Worm (Caenorhabditis elegans) whole organism, L3 larva: Measurements from ENCODE around the gene T26C5.2.

Source experiments
- R02D3.7 ChIP-seq: fragments of 150-350 bp; optimal IDR thresholded peaks from 2 replicates; lab custom pipeline; 2014; ENCODE audit warnings: missing biosample characterization, missing genetic modification characterization
- ama-1 ChIP-seq: fragments of 150-350 bp; optimal IDR thresholded peaks from 2 replicates; lab custom pipeline; 2018
- ceh-16 ChIP-seq: sonication (generic microtip); optimal IDR thresholded peaks from 2 replicates; lab custom pipeline; 2017; ENCODE audit warnings: missing biosample characterization, missing genetic modification characterization
- ceh-28 ChIP-seq: fragments of 150-350 bp; optimal IDR thresholded peaks from 2 replicates; lab custom pipeline; 2014; ENCODE audit warnings: missing biosample characterization, missing genetic modification reagents, missing genetic modification characterization
- ceh-9 ChIP-seq: sonication (generic microtip); optimal IDR thresholded peaks from 2 replicates; lab custom pipeline; 2018; ENCODE audit warnings: missing biosample characterization, missing genetic modification characterization
- egl-5 ChIP-seq: fragments of 150-350 bp; optimal IDR thresholded peaks from 2 replicates; lab custom pipeline; 2017; ENCODE audit warnings: missing biosample characterization, missing genetic modification reagents, missing genetic modification characterization, inconsistent platforms
- elt-1 ChIP-seq: fragments of 150-350 bp; optimal IDR thresholded peaks from 2 replicates; lab custom pipeline; 2014; ENCODE audit warnings: missing biosample characterization, missing genetic modification characterization
- elt-2 ChIP-seq: sonication (generic microtip); optimal IDR thresholded peaks from 2 replicates; lab custom pipeline; 2016; ENCODE audit warnings: missing genetic modification reagents, mild to moderate bottlenecking, missing genetic modification characterization, missing compliant biosample characterization
- elt-3 ChIP-seq, 3 experiments: fragments of 150-350 bp in 1 of 3; sonication (generic microtip) in 2 of 3; optimal IDR thresholded peaks; 2 replicates in 2 of 3; 4 replicates in 1 of 3; lab custom pipeline; 2014 to 2017; ENCODE audit warnings: missing biosample characterization in 3 of 3, missing genetic modification characterization in 3 of 3
- eor-1 ChIP-seq, 2 experiments: fragments of 150-350 bp; optimal IDR thresholded peaks; 2 replicates each; lab custom pipeline; 2014 to 2018; ENCODE audit warnings: missing biosample characterization in 2 of 2, missing genetic modification characterization in 2 of 2
- fkh-2 ChIP-seq: fragments of 150-350 bp; optimal IDR thresholded peaks from 2 replicates; lab custom pipeline; 2014; ENCODE audit warnings: missing biosample characterization, missing genetic modification reagents, missing genetic modification characterization
- lin-39 ChIP-seq: fragments of 150-350 bp; optimal IDR thresholded peaks from 2 replicates; lab custom pipeline; 2018; ENCODE audit warnings: missing biosample characterization, missing genetic modification reagents, missing genetic modification characterization
- lsy-12 ChIP-seq: sonication (generic microtip); optimal IDR thresholded peaks from 2 replicates; lab custom pipeline; 2016; ENCODE audit warnings: mild to moderate bottlenecking, missing genetic modification characterization, missing compliant biosample characterization
- mml-1 ChIP-seq: fragments of 150-350 bp; sonication (generic microtip); optimal IDR thresholded peaks from 3 replicates; lab custom pipeline; 2014; ENCODE audit warnings: missing biosample characterization, missing genetic modification characterization
- nfya-1 ChIP-seq: sonication (generic microtip); optimal IDR thresholded peaks from 2 replicates; lab custom pipeline; 2017; ENCODE audit warnings: missing genetic modification characterization, mild to moderate bottlenecking, missing compliant biosample characterization, antibody characterized with exemption, moderate library complexity; ENCODE audit not compliant: insufficient read depth
- nhr-23 ChIP-seq: fragments of 150-350 bp; optimal IDR thresholded peaks from 2 replicates; lab custom pipeline; 2014; ENCODE audit warnings: missing biosample characterization, missing genetic modification reagents, missing genetic modification characterization
- nhr-25 ChIP-seq: sonication (generic microtip); optimal IDR thresholded peaks from 2 replicates; lab custom pipeline; 2017; ENCODE audit warnings: missing biosample characterization, missing genetic modification characterization
- nhr-43 ChIP-seq: sonication (generic microtip); optimal IDR thresholded peaks from 2 replicates; lab custom pipeline; 2016; ENCODE audit warnings: mild to moderate bottlenecking, missing genetic modification characterization, missing compliant biosample characterization; ENCODE audit not compliant: poor library complexity, severe bottlenecking
- nhr-67 ChIP-seq: fragments of 150-350 bp; optimal IDR thresholded peaks from 2 replicates; lab custom pipeline; 2014; ENCODE audit warnings: missing biosample characterization, missing genetic modification characterization
- nhr-76 ChIP-seq: fragments of 150-350 bp; sonication (generic microtip); optimal IDR thresholded peaks from 5 replicates; lab custom pipeline; 2014; ENCODE audit warnings: missing biosample characterization, missing genetic modification characterization
- pha-4 ChIP-seq: fragments of 150-350 bp; optimal IDR thresholded peaks from 2 replicates; lab custom pipeline; 2014; ENCODE audit warnings: missing biosample characterization, missing genetic modification reagents, missing genetic modification characterization
- pqm-1 ChIP-seq: fragments of 150-350 bp; optimal IDR thresholded peaks from 2 replicates; lab custom pipeline; 2017; ENCODE audit warnings: missing biosample characterization, missing genetic modification characterization, inconsistent platforms
- skn-1 ChIP-seq: fragments of 150-350 bp; optimal IDR thresholded peaks from 2 replicates; lab custom pipeline; 2014; ENCODE audit warnings: missing biosample characterization, missing genetic modification characterization
- zag-1 ChIP-seq: fragments of 150-350 bp; optimal IDR thresholded peaks from 2 replicates; lab custom pipeline; 2014; ENCODE audit warnings: missing biosample characterization, missing genetic modification characterization
- ztf-4 ChIP-seq: fragments of 150-350 bp; optimal IDR thresholded peaks from 2 replicates; lab custom pipeline; 2014; ENCODE audit warnings: missing biosample characterization, missing genetic modification characterization

T26C5.2 gene

DNA sequence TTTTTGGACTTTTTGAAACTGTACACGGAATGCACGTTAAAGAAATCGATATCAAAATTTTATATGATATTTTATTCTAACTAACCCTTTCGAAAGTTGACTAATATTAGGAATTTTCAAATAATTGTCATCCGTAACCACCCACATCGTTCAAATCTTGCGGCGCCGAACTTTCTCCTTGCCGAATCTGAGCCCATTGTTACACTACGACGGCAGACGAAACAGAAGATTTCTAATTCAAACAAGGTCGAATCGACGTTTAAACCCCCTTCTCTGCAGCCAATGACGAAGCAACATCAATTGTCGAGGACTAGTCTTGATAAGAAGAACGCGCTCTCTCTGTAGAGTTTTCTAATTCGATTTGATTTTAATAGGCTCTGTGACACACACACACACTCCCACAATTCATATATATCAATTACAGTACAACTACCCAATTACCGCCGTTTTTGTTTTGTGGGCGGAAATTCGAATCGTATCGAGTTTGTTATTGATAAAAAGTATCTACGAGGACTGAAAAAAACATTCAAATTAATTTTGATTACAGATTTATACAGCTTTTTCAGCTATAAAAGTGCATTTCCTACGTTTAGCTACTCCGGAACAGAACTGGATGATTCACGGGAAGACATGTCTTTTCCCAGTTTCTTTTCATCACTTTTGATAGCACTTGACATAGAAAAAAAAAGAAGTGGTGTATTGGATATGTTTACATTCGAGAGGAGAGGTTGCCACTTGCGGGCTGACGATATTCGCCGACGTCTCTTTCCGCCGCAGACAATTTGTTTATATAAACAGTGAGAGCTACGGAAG, 51.5 kb downstream of the T26C5.2 start:
- TF ChIP-seq ceh-28 (tag; lab: Kevin White, UChicago): no peak
- TF ChIP-seq ceh-16: no peak
- TF ChIP-seq nhr-25 (tag; lab: Kevin White, UChicago): peak; percentile 19
- TF ChIP-seq pqm-1 (tag; lab: Kevin White, UChicago): peak; percentile 72
- TF ChIP-seq nfya-1 (tag; lab: Kevin White, UChicago): peak; percentile 81
- TF ChIP-seq pha-4 (tag; lab: Kevin White, UChicago): peak; percentile 71
- peak; percentile 34 for TF ChIP-seq ztf-4 (tag; lab: Kevin White, UChicago)
- TF ChIP-seq ama-1 (lab: Kevin White, UChicago): peak; percentile 19
- TF ChIP-seq nhr-67 (tag; lab: Kevin White, UChicago): no peak
- peak; percentile 7 for TF ChIP-seq nhr-76
- peak; percentile 19 for TF ChIP-seq elt-2 (tag; lab: Kevin White, UChicago)
- TF ChIP-seq, all 47 proteins: peak for 8

DNA sequence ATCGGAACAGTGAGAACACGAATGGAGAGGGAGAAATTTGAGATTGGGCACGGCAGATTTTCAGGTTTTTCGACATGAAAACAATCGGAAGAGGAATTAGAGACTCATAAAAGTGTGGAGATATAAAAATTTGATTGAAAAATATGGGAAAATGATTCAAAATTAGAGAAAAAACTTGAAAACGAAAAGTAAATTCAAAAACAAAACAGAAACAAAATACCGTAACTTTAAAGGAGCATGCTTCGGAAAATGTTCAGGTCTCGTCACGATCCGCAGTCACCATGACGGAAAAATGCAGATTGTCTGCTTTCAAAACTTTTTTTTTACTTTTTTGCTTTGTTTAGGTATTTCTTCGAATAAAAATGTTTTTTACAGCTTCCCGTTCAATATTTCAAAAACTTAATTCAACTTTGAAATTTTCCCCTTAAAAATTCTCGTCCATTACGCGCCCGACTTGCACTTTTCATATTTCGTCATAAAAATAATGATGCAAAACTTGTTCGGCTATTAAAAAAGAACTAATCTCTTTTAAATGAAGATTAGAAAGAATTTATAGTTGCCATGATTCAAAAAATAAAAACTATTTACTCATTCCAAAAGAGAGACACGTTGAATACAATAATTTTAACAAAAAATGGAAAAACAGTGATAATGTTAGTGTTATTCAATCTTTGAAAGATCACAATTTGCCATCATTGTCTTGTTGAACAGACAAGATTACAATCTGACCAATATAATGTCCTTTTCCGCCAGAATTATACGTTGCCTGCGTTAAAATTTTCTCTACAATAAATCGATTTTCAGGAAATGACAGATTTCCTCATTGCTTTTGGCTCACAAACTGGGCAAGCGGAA, 52.4 kb downstream of the T26C5.2 start, which contains the start of gene mtrr-1:
Gene mtrr-1 (plus strand): TSS at position 805 of the 855 bp plus-strand sequence.
- no peak for TF ChIP-seq fkh-2
- TF ChIP-seq nhr-43 (tag; lab: Kevin White, UChicago): peak; percentile 25
- peak; percentile 89 for TF ChIP-seq ama-1 (lab: Kevin White, UChicago)
- TF ChIP-seq ceh-16: no peak
- no peak for TF ChIP-seq ceh-9
- TF ChIP-seq nhr-25 (tag; lab: Kevin White, UChicago): peak; percentile 38
- TF ChIP-seq mml-1 (tag; lab: Kevin White, UChicago): no peak
- TF ChIP-seq elt-1 (tag; lab: Kevin White, UChicago): no peak
- TF ChIP-seq skn-1 (tag; lab: Kevin White, UChicago): no peak
- no peak for TF ChIP-seq lsy-12 (tag; lab: Kevin White, UChicago)
- peak; percentile 10 for TF ChIP-seq ceh-28 (tag; lab: Kevin White, UChicago)
- peak; percentile 34 for TF ChIP-seq lin-39 (tag; lab: Kevin White, UChicago)
- TF ChIP-seq zag-1 (tag; lab: Kevin White, UChicago): no peak
- no peak for TF ChIP-seq egl-5 (tag; lab: Kevin White, UChicago)
- peak; percentile 55 for TF ChIP-seq nfya-1 (tag; lab: Kevin White, UChicago)
- TF ChIP-seq nhr-76: no peak
- TF ChIP-seq elt-3 (tag; optimal IDR thresholded peaks at IDR 0.05; lab: Kevin White, UChicago): no peak
- TF ChIP-seq nhr-23: peak; percentile 44
- TF ChIP-seq eor-1 (tag; optimal IDR thresholded peaks at IDR 0.05; lab: Kevin White, UChicago): no peak
- TF ChIP-seq R02D3.7 (tag; lab: Kevin White, UChicago): no peak
- TF ChIP-seq pqm-1 (tag; lab: Kevin White, UChicago): peak; percentile 4
